Worm (Caenorhabditis elegans) whole organism, early embryonic: Measurements from ENCODE around the gene F46C5.10.

Source experiments
- B0310.2 ChIP-seq: sonication (generic microtip); optimal IDR thresholded peaks from 2 replicates; lab custom pipeline; 2016; ENCODE audit warnings: mild to moderate bottlenecking, missing genetic modification characterization, missing compliant biosample characterization
- F13C5.2 ChIP-seq: sonication (generic microtip); optimal IDR thresholded peaks from 2 replicates; lab custom pipeline; 2017; ENCODE audit warnings: mild to moderate bottlenecking, missing genetic modification characterization, inconsistent platforms, missing compliant biosample characterization
- aly-1 ChIP-seq: sonication (generic microtip); optimal IDR thresholded peaks from 2 replicates; lab custom pipeline; 2016; ENCODE audit warnings: missing genetic modification characterization, missing compliant biosample characterization
- ama-1 ChIP-seq: fragments of 150-350 bp; optimal IDR thresholded peaks from 2 replicates; lab custom pipeline; 2014
- ceh-13 ChIP-seq: fragments of 200-800 bp; sonication (Bioruptor generic); optimal IDR thresholded peaks from 2 replicates; lab custom pipeline; 2018; ENCODE audit warnings: mild to moderate bottlenecking, missing genetic modification characterization, missing compliant biosample characterization
- ceh-36 ChIP-seq: sonication (generic microtip); optimal IDR thresholded peaks from 2 replicates; lab custom pipeline; 2016; ENCODE audit warnings: missing genetic modification characterization, inconsistent platforms, missing compliant biosample characterization
- ets-7 ChIP-seq: sonication (generic microtip); optimal IDR thresholded peaks from 2 replicates; lab custom pipeline; 2016; ENCODE audit warnings: missing genotype, missing genetic modification characterization, missing compliant biosample characterization
- flt-1 ChIP-seq: fragments of 200-800 bp; sonication (Bioruptor generic); IDR thresholded peaks from 2 replicates; pipeline ENCODE4 v1.3.6; 2022; ENCODE audit warnings: missing genetic modification characterization, missing compliant biosample characterization
- hmbx-1 ChIP-seq: sonication (generic microtip); optimal IDR thresholded peaks from 2 replicates; lab custom pipeline; 2016; ENCODE audit warnings: mild to moderate bottlenecking, missing genetic modification characterization, missing compliant biosample characterization
- hmg-4 ChIP-seq: fragments of 200-800 bp; sonication (Bioruptor generic); optimal IDR thresholded peaks from 2 replicates; lab custom pipeline; 2018; ENCODE audit warnings: mild to moderate bottlenecking, missing genetic modification characterization, missing compliant biosample characterization
- hnd-1 ChIP-seq: sonication (generic microtip); optimal IDR thresholded peaks from 2 replicates; lab custom pipeline; 2016; ENCODE audit warnings: missing genetic modification characterization, missing compliant biosample characterization
- pes-1 ChIP-seq: fragments of 200-800 bp; sonication (Bioruptor generic); IDR thresholded peaks from 2 replicates; pipeline ENCODE4 v1.3.6; 2022; ENCODE audit warnings: missing genetic modification reagents, missing genetic modification characterization, missing compliant biosample characterization
- scrt-1 ChIP-seq: fragments of 200-800 bp; sonication (Bioruptor generic); IDR thresholded peaks from 2 replicates; pipeline ENCODE4 v1.3.6; 2022; ENCODE audit warnings: missing genetic modification characterization, missing compliant biosample characterization
- sea-1 ChIP-seq: fragments of 200-800 bp; sonication (Bioruptor generic); conservative IDR thresholded peaks from 2 replicates; pipeline ENCODE4 v1.3.6; 2022; ENCODE audit warnings: missing genetic modification characterization, missing compliant biosample characterization
- tbx-11 ChIP-seq: fragments of 200-800 bp; sonication (Bioruptor generic); IDR thresholded peaks from 2 replicates; pipeline ENCODE4 v1.3.6; 2022; ENCODE audit warnings: missing genetic modification characterization, missing compliant biosample characterization
- tbx-37 ChIP-seq: fragments of 200-800 bp; sonication (Bioruptor generic); conservative IDR thresholded peaks from 2 replicates; pipeline ENCODE4 v1.3.6; 2022; ENCODE audit warnings: missing genetic modification reagents, missing genetic modification characterization, missing compliant biosample characterization
- tra-4 ChIP-seq: sonication (generic microtip); optimal IDR thresholded peaks from 2 replicates; lab custom pipeline; 2017; ENCODE audit warnings: missing genetic modification characterization, missing compliant biosample characterization

The F46C5.10 gene

DNA sequence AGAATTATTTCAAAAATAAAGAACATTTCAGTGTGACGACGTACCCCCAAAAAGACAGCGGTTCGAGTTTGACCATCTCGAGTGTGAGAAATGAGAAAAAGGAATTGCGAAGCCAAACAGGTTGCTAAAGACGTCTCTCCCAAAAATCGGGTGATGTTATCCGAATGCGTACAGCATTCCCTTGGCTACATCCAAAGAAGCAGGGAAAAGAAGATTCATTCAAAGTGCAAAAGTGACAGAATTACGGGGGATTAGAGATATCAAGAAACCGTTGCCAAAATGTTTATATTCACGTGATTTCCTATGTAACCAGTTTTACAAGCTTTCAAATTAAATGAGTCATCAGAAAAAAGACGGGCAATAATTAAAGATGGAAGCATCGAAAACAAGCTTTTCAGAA is 35.1 kb upstream of the F46C5.10 start:
- TF ChIP-seq flt-1 (GFP tag; lab: Robert Waterston, UW) = no peak
- no peak for TF ChIP-seq pes-1 (GFP tag; lab: Robert Waterston, UW)
- TF ChIP-seq scrt-1 = no peak
- no peak for TF ChIP-seq hmbx-1
- TF ChIP-seq sea-1 (GFP tag; lab: Robert Waterston, UW) = no peak

DNA sequence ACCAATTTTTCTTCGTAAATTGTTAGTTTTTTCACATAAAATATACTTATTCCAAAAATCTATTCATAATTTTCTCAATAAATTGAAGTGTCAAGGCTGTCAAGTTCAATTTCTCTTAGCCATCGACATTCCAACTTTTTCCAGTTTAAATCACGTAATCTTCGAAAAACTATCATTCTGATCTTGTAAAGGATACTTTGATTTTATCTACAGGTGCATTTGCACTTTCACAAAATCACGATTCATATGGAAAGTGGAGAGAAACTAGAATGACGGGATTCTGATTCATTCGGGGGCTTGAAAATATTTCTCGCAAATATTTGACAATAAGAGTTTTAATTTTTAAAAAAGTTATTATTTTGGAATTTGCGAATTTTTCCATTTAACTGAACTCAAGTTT is 34.4 kb upstream of the F46C5.10 start:
- no peak for TF ChIP-seq hmbx-1

DNA sequence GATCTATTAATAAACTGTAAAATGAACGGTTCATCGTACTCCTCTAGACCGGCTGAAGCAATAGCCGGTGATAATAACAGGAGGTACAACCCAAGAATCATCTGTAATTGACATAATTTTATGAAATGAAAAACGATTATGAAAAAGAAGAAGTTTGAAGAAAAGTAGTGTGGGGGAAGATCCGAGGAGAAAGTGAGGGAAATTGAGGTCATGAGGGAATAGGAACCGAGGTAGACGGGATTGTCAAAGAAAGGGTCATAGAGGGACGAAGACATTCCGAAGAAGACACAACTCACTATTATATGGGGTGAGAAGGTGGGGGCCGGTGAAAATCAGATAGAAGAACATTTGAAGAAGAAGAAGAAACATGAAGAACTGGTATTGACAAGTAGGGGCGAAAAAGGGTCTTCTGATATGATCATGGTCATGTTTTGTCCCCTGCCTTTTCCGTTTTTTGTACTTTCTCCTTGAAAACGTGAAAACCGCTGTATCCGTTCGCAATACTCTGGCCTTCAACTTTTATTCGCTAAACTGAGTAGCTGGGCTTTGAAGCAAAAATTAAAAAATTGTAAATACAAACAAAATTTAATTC is 33.3 kb upstream of the F46C5.10 start, which contains the start of gene oac-46:
oac-46 (minus strand) TSS at position 101 of the 592 bp plus-strand sequence.
- no peak for TF ChIP-seq scrt-1

- TF ChIP-seq F13C5.2 (tag; lab: Kevin White, UChicago) (no peak), scrt-1 (no peak), ama-1 (lab: Kevin White, UChicago) (no peak), ceh-13 (GFP tag; lab: Kevin White, UChicago) (no peak), sea-1 (GFP tag; lab: Robert Waterston, UW) (no peak), flt-1 (GFP tag; lab: Robert Waterston, UW) (no peak), tbx-11 (no peak), tra-4 (tag; lab: Kevin White, UChicago) (no peak), hmbx-1 (no peak), ceh-36 (tag; lab: Kevin White, UChicago) (no peak), hmg-4 (GFP tag; lab: Kevin White, UChicago) (no peak), hnd-1 (tag; lab: Kevin White, UChicago) (no peak), B0310.2 (no peak), tbx-37 (GFP tag; lab: Robert Waterston, UW) (no peak), pes-1 (GFP tag; lab: Robert Waterston, UW) (no peak), ets-7 (no peak), aly-1 (no peak)
These were observed 30.2 kb upstream of the F46C5.10 start for ce11 chrII:8848984-8849383.

DNA sequence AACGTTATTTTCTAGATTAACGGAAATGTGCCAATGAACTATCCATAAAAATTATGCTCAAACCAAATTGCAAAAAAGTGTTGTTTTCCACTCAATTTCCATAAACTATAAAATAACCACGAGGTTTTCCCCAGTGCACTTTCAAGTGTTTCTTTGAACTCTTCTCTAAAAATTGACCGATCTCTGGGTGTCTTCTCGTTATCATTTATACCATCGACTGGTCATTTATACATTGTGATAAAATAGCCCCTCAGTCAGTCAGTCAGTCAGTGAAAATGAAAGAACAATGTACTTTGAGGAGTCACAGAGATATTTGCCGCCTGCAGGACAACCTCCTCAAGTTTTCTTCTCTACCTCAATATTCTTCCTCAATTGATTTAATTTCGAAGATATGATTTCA is 27.1 kb upstream of the F46C5.10 start:
- TF ChIP-seq tbx-11 (no peak), ceh-36 (tag; lab: Kevin White, UChicago) (no peak), ama-1 (lab: Kevin White, UChicago) (no peak), tra-4 (tag; lab: Kevin White, UChicago) (no peak), hmbx-1 (no peak)

DNA sequence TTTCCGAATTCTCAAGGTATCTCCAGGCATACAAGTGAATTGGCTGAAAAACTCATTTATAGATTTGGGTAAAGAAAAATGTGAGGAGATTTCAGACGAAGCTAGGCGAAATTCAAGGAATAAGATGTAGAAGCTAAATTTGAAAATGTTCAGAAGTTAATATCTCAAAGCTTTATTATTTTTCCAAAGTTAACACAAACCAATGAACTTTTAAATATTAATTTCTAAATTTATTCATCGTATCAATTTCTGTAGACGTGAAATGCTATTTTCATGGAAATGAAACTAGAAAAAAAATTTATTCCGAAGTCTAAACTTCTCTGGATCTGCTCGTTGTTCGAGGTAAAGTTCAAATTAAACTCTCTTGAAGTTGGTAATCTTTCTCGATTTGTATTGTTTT is 26.5 kb upstream of the F46C5.10 start, which contains the start of gene agxt-1:
agxt-1 (plus strand) TSS at position 301 of the 400 bp plus-strand sequence.
- no peak for TF ChIP-seq sea-1 (GFP tag; lab: Robert Waterston, UW)
- no peak for TF ChIP-seq flt-1 (GFP tag; lab: Robert Waterston, UW)
- no peak for TF ChIP-seq hnd-1 (tag; lab: Kevin White, UChicago)
- no peak for TF ChIP-seq tra-4 (tag; lab: Kevin White, UChicago)
- no peak for TF ChIP-seq ceh-13 (GFP tag; lab: Kevin White, UChicago)
- no peak for TF ChIP-seq F13C5.2 (tag; lab: Kevin White, UChicago)
- no peak for TF ChIP-seq hmbx-1
- no peak for TF ChIP-seq pes-1 (GFP tag; lab: Robert Waterston, UW)
- TF ChIP-seq ama-1 (lab: Kevin White, UChicago) = no peak
- TF ChIP-seq tbx-37 (GFP tag; lab: Robert Waterston, UW) = no peak
- no peak for TF ChIP-seq ets-7
- TF ChIP-seq tbx-11 = no peak

- TF ChIP-seq tbx-11 = no peak
- no peak for TF ChIP-seq hmg-4 (GFP tag; lab: Kevin White, UChicago)
- no peak for TF ChIP-seq ama-1 (lab: Kevin White, UChicago)
- no peak for TF ChIP-seq hmbx-1
- no peak for TF ChIP-seq ets-7
- TF ChIP-seq F13C5.2 (tag; lab: Kevin White, UChicago) = no peak
- TF ChIP-seq hnd-1 (tag; lab: Kevin White, UChicago) = no peak
- TF ChIP-seq aly-1 = no peak
- no peak for TF ChIP-seq B0310.2
- TF ChIP-seq tra-4 (tag; lab: Kevin White, UChicago) = no peak
- no peak for TF ChIP-seq tbx-37 (GFP tag; lab: Robert Waterston, UW)
- no peak for TF ChIP-seq ceh-13 (GFP tag; lab: Kevin White, UChicago)
- no peak for TF ChIP-seq ceh-36 (tag; lab: Kevin White, UChicago)
- TF ChIP-seq scrt-1 = no peak
These were observed 25.8 kb upstream of the F46C5.10 start, which contains the start of gene F46C5.6 for ce11 chrII:8844465-8845126. Gene F46C5.6, minus strand, starts transcription at chrII:8844515.

ce11 chrII:8839025-8839424 is 20.2 kb upstream of the F46C5.10 start, which contains the start of gene F46C5.7:
Gene F46C5.7, plus strand, starts transcription at chrII:8839325.
- TF ChIP-seq F13C5.2 (tag; lab: Kevin White, UChicago) = no peak
- TF ChIP-seq ama-1 (lab: Kevin White, UChicago) = no peak
- TF ChIP-seq scrt-1 = no peak
- no peak for TF ChIP-seq ceh-36 (tag; lab: Kevin White, UChicago)
- no peak for TF ChIP-seq tra-4 (tag; lab: Kevin White, UChicago)
- TF ChIP-seq sea-1 (GFP tag; lab: Robert Waterston, UW) = no peak
- no peak for TF ChIP-seq hnd-1 (tag; lab: Kevin White, UChicago)
